Fruit fly (Drosophila melanogaster): Measurements from ENCODE around the gene ATP6AP2.

The ATP6AP2 gene

DNA sequence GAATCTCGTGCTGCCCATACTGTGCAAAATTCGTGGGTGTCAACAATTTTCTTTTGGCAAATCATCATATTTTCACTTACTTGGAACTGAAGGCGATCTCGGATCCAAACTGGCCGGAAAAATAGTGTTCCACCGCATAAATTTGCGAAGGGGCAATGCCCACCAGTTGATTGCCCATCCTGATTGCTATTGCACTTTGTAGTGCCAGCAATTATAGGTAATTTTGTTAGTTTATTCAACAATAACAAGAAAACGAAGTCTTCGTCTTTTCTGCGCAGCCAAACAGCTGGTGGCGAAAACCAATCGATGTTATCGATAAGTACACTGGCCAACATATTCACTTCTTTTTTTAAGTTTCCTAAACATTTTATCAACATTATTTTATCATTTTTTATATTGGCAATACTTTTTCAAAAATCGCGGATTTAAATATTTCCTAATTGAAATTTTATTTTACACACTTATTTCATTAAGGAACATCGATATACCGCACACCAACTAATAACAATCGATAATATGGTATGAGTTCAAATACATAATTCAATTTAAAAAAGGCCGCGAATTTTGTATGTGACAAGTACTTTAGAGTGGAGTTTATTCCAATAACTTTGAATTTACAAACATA lies 14.8 kb upstream of the ATP6AP2 start, which contains the start of gene Vps15 (continued):
- TF ChIP-seq CG6683 (GFP tag; optimal IDR thresholded peaks at IDR 0.05) (peak; percentile 58), ATbp (GFP tag; optimal IDR thresholded peaks at IDR 0.05) (peak; percentile 6), CG2678 (tag; optimal IDR thresholded peaks at IDR 0.05) (peak; percentile 88), CG33213 (GFP tag; optimal IDR thresholded peaks at IDR 0.05) (peak; percentile 32), mirr (GFP tag; optimal IDR thresholded peaks at IDR 0.05) (no peak), CG11504 (tag; optimal IDR thresholded peaks at IDR 0.05) (peak; percentile 82), Oaz (GFP tag; IDR thresholded peaks at IDR 0.05) (no peak), p53 (GFP tag; optimal IDR thresholded peaks at IDR 0.05) (no peak), pfk (GFP tag; optimal IDR thresholded peaks at IDR 0.05) (no peak), ato (GFP tag; IDR thresholded peaks at IDR 0.05; ENCODE audit: partially characterized antibody) (no peak; the same call in 1 of the 2 replicates), unc-4 (GFP tag; IDR thresholded peaks at IDR 0.05; ENCODE audit: partially characterized antibody) (peak; percentile 92), nom (GFP tag; optimal IDR thresholded peaks at IDR 0.05) (peak; percentile 42), Ssrp (tag; optimal IDR thresholded peaks at IDR 0.05) (peak; percentile 65), B-H1 (GFP tag; IDR thresholded peaks at IDR 0.05) (peak; percentile 43; the same call in 2 of the 3 replicates), emc (GFP tag; optimal IDR thresholded peaks at IDR 0.05) (no peak), CG1024 (GFP tag; IDR thresholded peaks at IDR 0.05) (peak; percentile 5; the same call in 1 of the 2 replicates), dan (GFP tag; IDR thresholded peaks at IDR 0.05) (no peak), caup (GFP tag; optimal IDR thresholded peaks at IDR 0.05; ENCODE audit: severe bottlenecking) (peak; percentile 52), ttk (GFP tag; IDR thresholded peaks at IDR 0.05) (peak; percentile 67; the same call in 1 of the 2 replicates), fd96Cb (tag; optimal IDR thresholded peaks at IDR 0.05) (peak; percentile 71), ac (GFP tag; optimal IDR thresholded peaks at IDR 0.05) (no peak), HLHmδ (GFP tag; optimal IDR thresholded peaks at IDR 0.05) (no peak), Hmr (GFP tag; optimal IDR thresholded peaks at IDR 0.05) (peak; percentile 73), croc (GFP tag; conservative IDR thresholded peaks at IDR 0.05) (no peak; the same call in 2 of the 3 replicates), CG16863 (GFP tag; optimal IDR thresholded peaks at IDR 0.05) (peak; percentile 23), D19B (GFP tag; optimal IDR thresholded peaks at IDR 0.05) (peak; percentile 5), ab (GFP tag; optimal IDR thresholded peaks at IDR 0.05) (no peak), CG13424 (tag; optimal IDR thresholded peaks at IDR 0.05) (peak; percentile 86), hb (GFP tag; IDR thresholded peaks at IDR 0.05; ENCODE audit: partially characterized antibody) (peak; percentile 82), CG6813 (GFP tag; optimal IDR thresholded peaks at IDR 0.05) (no peak), stwl (tag; optimal IDR thresholded peaks at IDR 0.05) (peak; percentile 63), danr (GFP tag; IDR thresholded peaks at IDR 0.05) (no peak), CG18764 (GFP tag; optimal IDR thresholded peaks at IDR 0.05) (peak; percentile 62), Elba2 (GFP tag; optimal IDR thresholded peaks at IDR 0.05) (no peak), CG8924 (tag; optimal IDR thresholded peaks at IDR 0.05) (peak; percentile 82), lmd (GFP tag; IDR thresholded peaks at IDR 0.05) (peak; percentile 59), dati (GFP tag; IDR thresholded peaks at IDR 0.05) (no peak), Dek (tag; optimal IDR thresholded peaks at IDR 0.05) (peak; percentile 75), Spps (tag; optimal IDR thresholded peaks at IDR 0.05) (peak; percentile 51), pum (GFP tag; optimal IDR thresholded peaks at IDR 0.05) (peak; percentile 67), CG12104 (GFP tag; optimal IDR thresholded peaks at IDR 0.05) (peak; percentile 33), Lim3 (GFP tag; IDR thresholded peaks at IDR 0.05) (no peak), odd (GFP tag; optimal IDR thresholded peaks at IDR 0.05) (peak; percentile 17), ase (GFP tag; IDR thresholded peaks at IDR 0.05) (peak; percentile 52; the same call in 1 of the 3 replicates), CG18476 (GFP tag; optimal IDR thresholded peaks at IDR 0.05) (peak; percentile 74), slp2 (GFP tag; optimal IDR thresholded peaks at IDR 0.05) (peak; percentile 65), gro (GFP tag; optimal IDR thresholded peaks at IDR 0.05) (peak; percentile 45), CG3838 (GFP tag; optimal IDR thresholded peaks at IDR 0.05) (peak; percentile 57), sna (GFP tag; IDR thresholded peaks at IDR 0.05; ENCODE audit: partially characterized antibody) (peak; percentile 94)
